Fruit fly (Drosophila melanogaster) whole organism, embryonic: ENCODE measurements around the gene cup.

ENCODE experiments used
- B-H1 ChIP-seq: fragments of 200-800 bp; sonication (Bioruptor generic); IDR thresholded peaks from 3 replicates; pipeline ENCODE4 v1.3.6; 2022; ENCODE audit warnings: missing biosample characterization, missing genetic modification characterization
- CG10321 ChIP-seq: fragments of 200-800 bp; sonication (Bioruptor generic); IDR thresholded peaks from 2 replicates; pipeline ENCODE4 v1.3.6; 2022; ENCODE audit warnings: missing biosample characterization, missing genetic modification characterization
- CG11695 ChIP-seq: fragments of 200-800 bp; sonication (Bioruptor generic); IDR thresholded peaks from 3 replicates; pipeline ENCODE4 v1.3.6; 2022; ENCODE audit warnings: missing biosample characterization, missing genetic modification characterization
- CG12155 ChIP-seq: fragments of 200-800 bp; sonication (Bioruptor generic); optimal IDR thresholded peaks from 3 replicates; lab custom pipeline; 2016; ENCODE audit warnings: missing biosample characterization, missing genetic modification characterization
- CG12299 ChIP-seq: fragments of 200-800 bp; sonication (Bioruptor generic); optimal IDR thresholded peaks from 2 replicates; lab custom pipeline; 2018; ENCODE audit warnings: missing biosample characterization, mild to moderate bottlenecking, missing genetic modification characterization
- CG12769 ChIP-seq: fragments of 200-800 bp; sonication (Bioruptor generic); optimal IDR thresholded peaks from 2 replicates; lab custom pipeline; 2019; ENCODE audit warnings: missing biosample characterization, mild to moderate bottlenecking, missing genetic modification characterization, moderate library complexity
- CG14667 ChIP-seq: fragments of 200-800 bp; sonication (Bioruptor generic); IDR thresholded peaks from 2 replicates; pipeline ENCODE4 v1.3.6; 2022; ENCODE audit warnings: missing biosample characterization, missing genetic modification characterization
- CG14965 ChIP-seq: fragments of 200-800 bp; sonication (Bioruptor generic); optimal IDR thresholded peaks from 2 replicates; lab custom pipeline; 2016; ENCODE audit warnings: missing biosample characterization, missing genetic modification characterization, borderline replicate concordance
- CG2120 ChIP-seq: fragments of 200-800 bp; sonication (Bioruptor generic); optimal IDR thresholded peaks from 3 replicates; lab custom pipeline; 2016; ENCODE audit warnings: missing biosample characterization, missing genetic modification characterization
- CG2678 ChIP-seq: fragments of 200-800 bp; sonication (Bioruptor generic); optimal IDR thresholded peaks from 3 replicates; lab custom pipeline; 2019; ENCODE audit warnings: missing biosample characterization, mild to moderate bottlenecking, missing genetic modification characterization, moderate library complexity
- CG30020 ChIP-seq: fragments of 200-800 bp; optimal IDR thresholded peaks from 2 replicates; lab custom pipeline; 2019; ENCODE audit warnings: missing biosample characterization, mild to moderate bottlenecking, missing genetic modification characterization, moderate library complexity
- CG3407 ChIP-seq: fragments of 200-800 bp; sonication (Bioruptor generic); optimal IDR thresholded peaks from 2 replicates; lab custom pipeline; 2018; ENCODE audit warnings: missing biosample characterization, mild to moderate bottlenecking, missing genetic modification characterization
- CG4820 ChIP-seq: fragments of 200-800 bp; sonication (Bioruptor generic); optimal IDR thresholded peaks from 3 replicates; lab custom pipeline; 2016; ENCODE audit warnings: missing biosample characterization, missing genetic modification characterization
- CG4854 ChIP-seq: fragments of 200-800 bp; sonication (Bioruptor generic); optimal IDR thresholded peaks from 2 replicates; lab custom pipeline; 2016; ENCODE audit warnings: missing biosample characterization, missing genetic modification characterization, inconsistent platforms
- CG5180 ChIP-seq: fragments of 200-800 bp; sonication (Bioruptor generic); optimal IDR thresholded peaks from 3 replicates; lab custom pipeline; 2017; ENCODE audit warnings: missing biosample characterization, missing genetic modification characterization, mild to moderate bottlenecking, moderate library complexity, missing genetic modification reagents
- CG6654 ChIP-seq: fragments of 200-800 bp; sonication (Bioruptor generic); optimal IDR thresholded peaks from 2 replicates; lab custom pipeline; 2017; ENCODE audit warnings: missing biosample characterization, mild to moderate bottlenecking, missing genetic modification characterization
- CG6683 ChIP-seq: fragments of 200-800 bp; sonication (Bioruptor generic); optimal IDR thresholded peaks from 2 replicates; lab custom pipeline; 2017; ENCODE audit warnings: missing biosample characterization, mild to moderate bottlenecking, missing genetic modification characterization, missing genetic modification reagents
- CG9797 ChIP-seq: fragments of 200-800 bp; sonication (Bioruptor generic); optimal IDR thresholded peaks from 3 replicates; lab custom pipeline; 2018; ENCODE audit warnings: missing biosample characterization, mild to moderate bottlenecking, missing genetic modification characterization
- CG9817 ChIP-seq: fragments of 200-800 bp; sonication (Bioruptor generic); optimal IDR thresholded peaks from 2 replicates; lab custom pipeline; 2018; ENCODE audit warnings: missing biosample characterization, mild to moderate bottlenecking, missing genetic modification characterization, moderate library complexity
- Camta ChIP-seq: fragments of 200-800 bp; sonication (Bioruptor generic); optimal IDR thresholded peaks from 2 replicates; lab custom pipeline; 2016; ENCODE audit warnings: missing biosample characterization, missing genetic modification characterization
- D19A ChIP-seq: fragments of 200-800 bp; optimal IDR thresholded peaks from 3 replicates; lab custom pipeline; 2019; ENCODE audit warnings: missing biosample characterization, mild to moderate bottlenecking, missing genetic modification characterization, moderate library complexity
- Dek ChIP-seq: fragments of 200-800 bp; sonication (Bioruptor generic); optimal IDR thresholded peaks from 3 replicates; lab custom pipeline; 2019; ENCODE audit warnings: missing biosample characterization, mild to moderate bottlenecking, missing genetic modification characterization, moderate library complexity
- Fer1 ChIP-seq: fragments of 200-800 bp; sonication (Bioruptor generic); optimal IDR thresholded peaks from 2 replicates; lab custom pipeline; 2017; ENCODE audit warnings: missing biosample characterization, mild to moderate bottlenecking, missing genetic modification characterization
- Fer2 ChIP-seq: fragments of 200-800 bp; sonication (Bioruptor generic); optimal IDR thresholded peaks from 2 replicates; lab custom pipeline; 2018; ENCODE audit warnings: missing biosample characterization, mild to moderate bottlenecking, missing genetic modification characterization, moderate library complexity
- Hey ChIP-seq: fragments of 200-800 bp; sonication (Bioruptor generic); optimal IDR thresholded peaks from 3 replicates; lab custom pipeline; 2018; ENCODE audit warnings: missing biosample characterization, mild to moderate bottlenecking, missing genetic modification characterization
- Hr39 ChIP-seq: fragments of >200 bp; optimal IDR thresholded peaks from 2 replicates; lab custom pipeline; 2017
- Hr51 ChIP-seq, 2 experiments: fragments of 200-800 bp; sonication (Bioruptor generic); optimal IDR thresholded peaks; 2 replicates in 1 of 2; 3 replicates in 1 of 2; lab custom pipeline; 2016 to 2018; ENCODE audit warnings: missing biosample characterization in 2 of 2, missing genetic modification characterization in 2 of 2, mild to moderate bottlenecking in 1 of 2, moderate library complexity in 1 of 2
- Neu2 ChIP-seq: fragments of 200-800 bp; sonication (Bioruptor generic); optimal IDR thresholded peaks from 3 replicates; lab custom pipeline; 2016; ENCODE audit warnings: missing biosample characterization, missing genetic modification characterization, borderline replicate concordance
- Rx ChIP-seq: fragments of 200-800 bp; sonication (Bioruptor generic); IDR thresholded peaks from 2 replicates; pipeline ENCODE4 v1.3.6; 2022; ENCODE audit warnings: missing biosample characterization, missing genetic modification characterization
- Sox102F ChIP-seq: fragments of 200-800 bp; sonication (Bioruptor generic); optimal IDR thresholded peaks from 2 replicates; lab custom pipeline; 2018; ENCODE audit warnings: missing biosample characterization, mild to moderate bottlenecking, missing genetic modification characterization, moderate library complexity
- Spps ChIP-seq: fragments of 200-800 bp; sonication (Bioruptor generic); optimal IDR thresholded peaks from 2 replicates; lab custom pipeline; 2018; ENCODE audit warnings: missing biosample characterization, mild to moderate bottlenecking, missing genetic modification characterization
- ash1 ChIP-seq: fragments of 200-800 bp; sonication (Bioruptor generic); optimal IDR thresholded peaks from 2 replicates; lab custom pipeline; 2018; ENCODE audit warnings: missing biosample characterization, mild to moderate bottlenecking, missing genetic modification characterization
- ato ChIP-seq: fragments of 200-800 bp; sonication (Bioruptor generic); IDR thresholded peaks from 2 replicates; pipeline ENCODE4 v1.3.6; 2022; ENCODE audit warnings: missing biosample characterization, missing genetic modification characterization; ENCODE audit not compliant: partially characterized antibody
- bcd ChIP-seq: fragments of 200-800 bp; sonication (Bioruptor generic); optimal IDR thresholded peaks from 2 replicates; lab custom pipeline; 2017; ENCODE audit warnings: missing biosample characterization, mild to moderate bottlenecking, missing genetic modification characterization
- cato ChIP-seq: fragments of 200-800 bp; sonication (Bioruptor generic); optimal IDR thresholded peaks from 2 replicates; lab custom pipeline; 2016; ENCODE audit warnings: missing biosample characterization, missing genetic modification characterization, borderline replicate concordance
- danr ChIP-seq: fragments of 200-800 bp; sonication (Bioruptor generic); IDR thresholded peaks from 2 replicates; pipeline ENCODE4 v1.3.6; 2022; ENCODE audit warnings: missing biosample characterization, missing genetic modification characterization
- dysf ChIP-seq: fragments of 200-800 bp; sonication (Bioruptor generic); IDR thresholded peaks from 3 replicates; pipeline ENCODE4 v1.3.6; 2022; ENCODE audit warnings: missing biosample characterization, missing genetic modification characterization
- eyg ChIP-seq: fragments of 200-800 bp; sonication (Bioruptor generic); optimal IDR thresholded peaks from 3 replicates; lab custom pipeline; 2016; ENCODE audit warnings: missing biosample characterization, missing genetic modification characterization
- hkb ChIP-seq, 2 experiments: fragments of 200-800 bp in 1 of 2; fragments of >200 bp in 1 of 2; sonication (Bioruptor generic) in 1 of 2; IDR thresholded peaks in 1 of 2; optimal IDR thresholded peaks in 1 of 2; 2 replicates each; pipeline versions ENCODE4 v1.3.6 to Lab custom; 2017 to 2022; ENCODE audit warnings: missing biosample characterization in 1 of 2, missing genetic modification characterization in 1 of 2
- jigr1 ChIP-seq: fragments of 200-800 bp; sonication (Bioruptor generic); IDR thresholded peaks from 3 replicates; pipeline ENCODE4 v1.3.6; 2022; ENCODE audit warnings: missing biosample characterization, missing genetic modification characterization
- kni ChIP-seq: fragments of 200-800 bp; sonication (Bioruptor generic); optimal IDR thresholded peaks from 3 replicates; lab custom pipeline; 2017; ENCODE audit warnings: mild to moderate bottlenecking, missing biosample characterization, missing genetic modification reagents, missing genetic modification characterization
- lilli ChIP-seq: fragments of 200-800 bp; sonication (Bioruptor generic); optimal IDR thresholded peaks from 3 replicates; lab custom pipeline; 2016; ENCODE audit warnings: missing biosample characterization, missing genetic modification characterization
- mam ChIP-seq: fragments of 200-800 bp; sonication (Bioruptor generic); optimal IDR thresholded peaks from 3 replicates; lab custom pipeline; 2016; ENCODE audit warnings: missing biosample characterization, missing genetic modification characterization
- pho ChIP-seq: fragments of 200-800 bp; sonication (Bioruptor generic); optimal IDR thresholded peaks from 2 replicates; lab custom pipeline; 2016; ENCODE audit warnings: missing biosample characterization, missing genetic modification characterization
- slou ChIP-seq: fragments of 200-800 bp; sonication (Bioruptor generic); optimal IDR thresholded peaks from 3 replicates; lab custom pipeline; 2016; ENCODE audit warnings: missing biosample characterization, missing genetic modification characterization
- tgo ChIP-seq: fragments of 200-800 bp; sonication (Bioruptor generic); IDR thresholded peaks from 3 replicates; pipeline ENCODE4 v1.3.6; 2022; ENCODE audit warnings: missing biosample characterization, missing genetic modification characterization
- tio ChIP-seq: fragments of 200-800 bp; sonication (Bioruptor generic); optimal IDR thresholded peaks from 2 replicates; lab custom pipeline; 2017; ENCODE audit warnings: missing biosample characterization, missing genetic modification characterization, inconsistent platforms
- trem ChIP-seq: fragments of 200-800 bp; optimal IDR thresholded peaks from 3 replicates; lab custom pipeline; 2019; ENCODE audit warnings: missing biosample characterization, mild to moderate bottlenecking, missing genetic modification characterization, moderate library complexity
- ttk ChIP-seq: fragments of 200-800 bp; sonication (Bioruptor generic); IDR thresholded peaks from 2 replicates; pipeline ENCODE4 v2.1.2; 2022; ENCODE audit warnings: missing biosample characterization, missing genetic modification characterization
- zfh2 ChIP-seq: fragments of 200-800 bp; sonication (Bioruptor generic); optimal IDR thresholded peaks from 2 replicates; lab custom pipeline; 2016; ENCODE audit warnings: missing biosample characterization, missing genetic modification characterization

cup gene

DNA sequence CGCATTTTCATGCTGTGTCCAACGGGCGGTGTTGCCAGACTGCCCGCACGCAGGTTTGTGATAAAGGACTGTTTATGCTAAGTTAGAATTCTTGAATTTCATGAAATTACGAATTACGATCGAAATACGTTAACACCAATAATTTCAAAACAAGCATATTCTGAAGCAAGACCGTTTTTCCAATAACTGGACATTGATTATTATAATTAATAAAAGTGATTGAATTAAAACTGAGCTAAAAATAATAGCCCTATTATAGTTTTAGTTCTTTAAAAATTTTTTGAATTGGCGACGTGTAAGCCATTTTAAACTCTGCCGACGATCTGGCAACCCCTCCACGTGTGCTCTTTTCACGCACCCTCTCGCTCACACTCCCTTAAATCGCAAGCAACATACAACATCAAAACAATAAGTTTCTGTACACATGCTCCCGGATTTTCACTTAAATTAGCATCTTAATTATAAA lies 15.3 kb upstream of the cup start (continued):
- TF ChIP-seq Fer2 (tag; lab: Kevin White, UChicago) (peak; percentile 92), slou (GFP tag; lab: Kevin White, UChicago) (peak; percentile 91), Rx (peak; percentile 80), CG14667 (GFP tag; lab: Robert Waterston, UW) (peak; percentile 85), tio (GFP tag; lab: Kevin White, UChicago) (peak; percentile 96), dysf (GFP tag; lab: Robert Waterston, UW) (peak; percentile 95), CG4854 (GFP tag; lab: Kevin White, UChicago) (peak; percentile 90), CG5180 (peak; percentile 85), CG11695 (peak; percentile 96), hkb (optimal IDR thresholded peaks at IDR 0.05; lab: Kevin White, UChicago) (no peak), hkb (GFP tag; IDR thresholded peaks at IDR 0.05; lab: Robert Waterston, UW) (peak; percentile 95), CG6654 (GFP tag; lab: Kevin White, UChicago) (peak; percentile 83), cato (GFP tag; lab: Kevin White, UChicago) (peak; percentile 89), ash1 (peak; percentile 65), CG3407 (peak; percentile 91), B-H1 (GFP tag; lab: Robert Waterston, UW) (peak; percentile 89), ttk (GFP tag; lab: Robert Waterston, UW) (peak; percentile 90), Hr51 (GFP tag; optimal IDR thresholded peaks at IDR 0.05; lab: Kevin White, UChicago) (peak; percentile 91 to 97), Sox102F (GFP tag; lab: Kevin White, UChicago) (peak; percentile 96), CG12299 (tag; lab: Kevin White, UChicago) (peak; percentile 93), CG2120 (GFP tag; lab: Kevin White, UChicago) (peak; percentile 97), Camta (GFP tag; lab: Kevin White, UChicago) (peak; percentile 94), kni (GFP tag; lab: Kevin White, UChicago) (peak; percentile 69), Neu2 (GFP tag; lab: Kevin White, UChicago) (peak; percentile 6), CG30020 (peak; percentile 86), CG12155 (GFP tag; lab: Kevin White, UChicago) (peak; percentile 95), trem (peak; percentile 90), CG12769 (tag; lab: Kevin White, UChicago) (peak; percentile 93), jigr1 (peak; percentile 82), Hr39 (lab: Kevin White, UChicago) (no peak), mam (GFP tag; lab: Kevin White, UChicago) (peak; percentile 93), zfh2 (GFP tag; lab: Kevin White, UChicago) (peak; percentile 94), eyg (peak; percentile 78), danr (GFP tag; lab: Robert Waterston, UW) (peak; percentile 85), D19A (tag; lab: Kevin White, UChicago) (peak; percentile 90), tgo (GFP tag; lab: Robert Waterston, UW) (peak; percentile 94), Dek (tag; lab: Kevin White, UChicago) (peak; percentile 93), lilli (GFP tag; lab: Kevin White, UChicago) (peak; percentile 97), ato (GFP tag; lab: Robert Waterston, UW) (no peak), Spps (tag; lab: Kevin White, UChicago) (peak; percentile 86), Hey (tag; lab: Kevin White, UChicago) (no peak), CG14965 (GFP tag; lab: Kevin White, UChicago) (peak; percentile 57), CG9817 (tag; lab: Kevin White, UChicago) (peak; percentile 96), CG6683 (GFP tag; lab: Kevin White, UChicago) (peak; percentile 92), CG10321 (GFP tag; lab: Robert Waterston, UW) (peak; percentile 75), bcd (GFP tag; lab: Kevin White, UChicago) (peak; percentile 96), CG9797 (GFP tag; lab: Kevin White, UChicago) (peak; percentile 35), pho (GFP tag; lab: Kevin White, UChicago) (peak; percentile 95), CG2678 (tag; lab: Kevin White, UChicago) (peak; percentile 97), Fer1 (GFP tag; lab: Kevin White, UChicago) (peak; percentile 97), CG4820 (GFP tag; lab: Kevin White, UChicago) (peak; percentile 100)
